Worm (Caenorhabditis elegans) whole organism, midembryonic: ENCODE results near the gene C17B7.5.
A peak's percentile ranks its signal among the peaks of the same experiment; 100 is the strongest.

Experiments used
- T22C8.4 ChIP-seq: fragments of 200-800 bp; sonication (Bioruptor generic); IDR thresholded peaks from 2 replicates; pipeline ENCODE4 v1.3.6; 2022; ENCODE audit warnings: missing genetic modification characterization, missing compliant biosample characterization
- cog-1 ChIP-seq: sonication (generic microtip); optimal IDR thresholded peaks from 2 replicates; lab custom pipeline; 2016; ENCODE audit warnings: missing genetic modification characterization, missing compliant biosample characterization
- flt-1 ChIP-seq: fragments of 200-800 bp; sonication (Bioruptor generic); IDR thresholded peaks from 2 replicates; pipeline ENCODE4 v1.3.6; 2022; ENCODE audit warnings: missing genetic modification characterization, missing compliant biosample characterization
- klf-2 ChIP-seq: fragments of 200-800 bp; sonication (Bioruptor generic); conservative IDR thresholded peaks from 2 replicates; pipeline ENCODE4 v1.3.6; 2022; ENCODE audit warnings: missing genetic modification reagents, missing genetic modification characterization, missing compliant biosample characterization
- med-1 ChIP-seq: sonication (generic microtip); optimal IDR thresholded peaks from 2 replicates; lab custom pipeline; 2017; ENCODE audit warnings: missing genetic modification characterization, mild to moderate bottlenecking, missing compliant biosample characterization, antibody characterized with exemption, missing genetic modification reagents; ENCODE audit not compliant: insufficient read depth
- ref-1 ChIP-seq: fragments of 200-800 bp; sonication (Bioruptor generic); conservative IDR thresholded peaks from 2 replicates; pipeline ENCODE4 v1.3.6; 2022; ENCODE audit warnings: missing genetic modification reagents, missing genetic modification characterization, missing compliant biosample characterization
- tab-1 ChIP-seq: fragments of 200-800 bp; sonication (Bioruptor generic); IDR thresholded peaks from 2 replicates; pipeline ENCODE4 v1.3.6; 2022; ENCODE audit warnings: missing genetic modification characterization, missing compliant biosample characterization
- ztf-23 ChIP-seq: fragments of 200-800 bp; sonication (Bioruptor generic); IDR thresholded peaks from 2 replicates; pipeline ENCODE4 v1.3.6; 2022; ENCODE audit warnings: missing genetic modification reagents, missing genetic modification characterization, missing compliant biosample characterization
- ztf-29 ChIP-seq: fragments of 200-800 bp; sonication (Bioruptor generic); IDR thresholded peaks from 2 replicates; pipeline ENCODE4 v1.3.6; 2022; ENCODE audit warnings: missing genetic modification reagents, missing genetic modification characterization, missing compliant biosample characterization

Gene C17B7.5

ce11 chrV:3333334-3333733 lies at the start of gene C17B7.5:
TSS of gene C17B7.5 (plus strand) at chrV:3333634.
- TF ChIP-seq med-1 (no peak), ztf-29 (GFP tag; lab: Robert Waterston, UW) (no peak), T22C8.4 (no peak), cog-1 (tag; lab: Kevin White, UChicago) (no peak), ref-1 (GFP tag; lab: Robert Waterston, UW) (no peak), ztf-23 (GFP tag; lab: Robert Waterston, UW) (no peak), flt-1 (GFP tag; lab: Robert Waterston, UW) (no peak), tab-1 (GFP tag; lab: Robert Waterston, UW) (no peak), klf-2 (GFP tag; lab: Robert Waterston, UW) (no peak)

- TF ChIP-seq ztf-23 (GFP tag; lab: Robert Waterston, UW) (0 out of 2 replicates have a peak, but pooled peaks have one; percentile 25), ref-1 (GFP tag; lab: Robert Waterston, UW) (no peak)
These were observed 48.8 kb upstream of the C17B7.5 start, which contains the start of gene F35F10.5 for ce11 chrV:3284629-3285028. TSS of gene F35F10.5 (plus strand) at chrV:3284929.

- no peak for TF ChIP-seq tab-1 (GFP tag; lab: Robert Waterston, UW)
- TF ChIP-seq T22C8.4, result no peak
- no peak for TF ChIP-seq cog-1 (tag; lab: Kevin White, UChicago)
- TF ChIP-seq klf-2 (GFP tag; lab: Robert Waterston, UW), result no peak
- TF ChIP-seq flt-1 (GFP tag; lab: Robert Waterston, UW), result no peak
- TF ChIP-seq med-1, result no peak
- TF ChIP-seq ref-1 (GFP tag; lab: Robert Waterston, UW), result no peak
- TF ChIP-seq ztf-29 (GFP tag; lab: Robert Waterston, UW), result no peak
- no peak for TF ChIP-seq ztf-23 (GFP tag; lab: Robert Waterston, UW)
These were observed 46.1 kb upstream of the C17B7.5 start, which contains the start of gene F35F10.7 for ce11 chrV:3287330-3287729. TSS of gene F35F10.7 (minus strand) at chrV:3287430.

- TF ChIP-seq flt-1 (GFP tag; lab: Robert Waterston, UW) (no peak), tab-1 (GFP tag; lab: Robert Waterston, UW) (no peak), ztf-23 (GFP tag; lab: Robert Waterston, UW) (no peak), T22C8.4 (no peak), ref-1 (GFP tag; lab: Robert Waterston, UW) (no peak), cog-1 (tag; lab: Kevin White, UChicago) (no peak)
These were observed 45.3 kb upstream of the C17B7.5 start for ce11 chrV:3288134-3288533.

ce11 chrV:3289267-3289666 lies 44.2 kb upstream of the C17B7.5 start, which contains the start of gene F35F10.6:
TSS of gene F35F10.6 (minus strand) at chrV:3289367.
- TF ChIP-seq ref-1 (GFP tag; lab: Robert Waterston, UW) (no peak), ztf-23 (GFP tag; lab: Robert Waterston, UW) (no peak), T22C8.4 (no peak), flt-1 (GFP tag; lab: Robert Waterston, UW) (no peak)

ce11 chrV:3295368-3295767 lies 38.1 kb upstream of the C17B7.5 start:
- no peak for TF ChIP-seq cog-1 (tag; lab: Kevin White, UChicago)
- TF ChIP-seq ztf-29 (GFP tag; lab: Robert Waterston, UW), result no peak
- TF ChIP-seq flt-1 (GFP tag; lab: Robert Waterston, UW), result no peak
- TF ChIP-seq ztf-23 (GFP tag; lab: Robert Waterston, UW), result no peak
- TF ChIP-seq tab-1 (GFP tag; lab: Robert Waterston, UW), result no peak

DNA sequence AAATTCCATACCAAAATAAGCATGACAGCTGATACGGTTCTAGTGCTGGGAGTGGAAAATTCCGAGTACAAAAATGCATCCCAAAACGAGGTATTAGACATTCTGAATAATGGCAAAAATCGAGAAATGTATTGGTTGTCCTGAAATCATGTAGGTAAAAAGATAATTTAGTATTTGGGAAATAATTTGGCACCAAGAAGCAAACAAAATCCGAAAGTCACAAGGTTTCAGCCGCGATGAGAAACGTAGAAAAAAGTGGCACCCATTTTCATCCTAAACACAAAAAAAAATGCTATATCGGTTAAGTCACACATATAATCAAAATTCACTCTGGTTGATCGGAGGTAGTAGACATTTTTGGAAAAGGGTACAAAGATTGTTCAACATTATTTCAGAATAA lies 35.7 kb upstream of the C17B7.5 start, which contains the start of gene srx-122:
srx-122 (minus strand) TSS at position 101 of the 400 bp plus-strand sequence.
- TF ChIP-seq ref-1 (GFP tag; lab: Robert Waterston, UW) (no peak), ztf-23 (GFP tag; lab: Robert Waterston, UW) (no peak), tab-1 (GFP tag; lab: Robert Waterston, UW) (no peak), ztf-29 (GFP tag; lab: Robert Waterston, UW) (no peak), med-1 (no peak)

DNA sequence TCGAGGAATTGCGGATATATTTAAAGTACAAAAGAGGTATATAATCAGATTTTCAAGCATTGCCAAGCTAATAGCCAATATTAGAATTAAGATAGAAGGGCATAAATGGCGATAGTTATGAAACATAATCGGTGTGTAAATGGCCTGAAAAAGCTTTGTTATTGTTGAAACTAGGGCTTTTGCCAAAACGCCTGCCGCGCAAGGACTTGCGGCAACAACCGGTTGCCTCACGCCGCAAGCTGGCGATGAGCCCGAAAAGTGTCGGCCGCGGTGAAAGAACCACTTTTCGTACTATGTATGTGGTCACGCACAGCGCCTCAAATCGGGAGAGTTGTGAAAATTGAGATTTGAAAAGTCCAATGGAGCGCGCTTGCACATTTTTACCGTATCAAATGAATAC lies 34.0 kb upstream of the C17B7.5 start:
- TF ChIP-seq med-1, result no peak
- no peak for TF ChIP-seq ztf-29 (GFP tag; lab: Robert Waterston, UW)
- TF ChIP-seq cog-1 (tag; lab: Kevin White, UChicago), result no peak
- no peak for TF ChIP-seq flt-1 (GFP tag; lab: Robert Waterston, UW)
- no peak for TF ChIP-seq T22C8.4
- TF ChIP-seq ztf-23 (GFP tag; lab: Robert Waterston, UW), result no peak
- no peak for TF ChIP-seq tab-1 (GFP tag; lab: Robert Waterston, UW)
- TF ChIP-seq klf-2 (GFP tag; lab: Robert Waterston, UW), result no peak
- TF ChIP-seq ref-1 (GFP tag; lab: Robert Waterston, UW), result no peak

ce11 chrV:3301898-3302297 lies 31.5 kb upstream of the C17B7.5 start, which contains the start of gene srbc-1:
TSS of gene srbc-1 (minus strand) at chrV:3301998.
- TF ChIP-seq ztf-29 (GFP tag; lab: Robert Waterston, UW) (no peak), flt-1 (GFP tag; lab: Robert Waterston, UW) (no peak), tab-1 (GFP tag; lab: Robert Waterston, UW) (no peak)

ce11 chrV:3308169-3308568 lies 25.3 kb upstream of the C17B7.5 start, which contains the start of gene srbc-3:
TSS of gene srbc-3 (plus strand) at chrV:3308469.
- TF ChIP-seq ztf-23 (GFP tag; lab: Robert Waterston, UW) (no peak), T22C8.4 (no peak), ztf-29 (GFP tag; lab: Robert Waterston, UW) (no peak), tab-1 (GFP tag; lab: Robert Waterston, UW) (no peak), klf-2 (GFP tag; lab: Robert Waterston, UW) (no peak), med-1 (no peak), flt-1 (GFP tag; lab: Robert Waterston, UW) (no peak), ref-1 (GFP tag; lab: Robert Waterston, UW) (no peak), cog-1 (tag; lab: Kevin White, UChicago) (no peak)
